Worm (Caenorhabditis elegans) whole organism, L1 larva: ENCODE results near the gene F21D5.9.

Experiments used
- F16B12.6 ChIP-seq: fragments of 150-350 bp; optimal IDR thresholded peaks from 2 replicates; lab custom pipeline; 2014; ENCODE audit warnings: missing biosample characterization, missing genetic modification characterization
- Y116A8C.19 ChIP-seq: sonication (generic microtip); optimal IDR thresholded peaks from 2 replicates; lab custom pipeline; 2016; ENCODE audit warnings: missing compliant biosample characterization, missing genetic modification characterization, borderline replicate concordance
- blmp-1 ChIP-seq: fragments of 150-350 bp; optimal IDR thresholded peaks from 2 replicates; lab custom pipeline; 2014; ENCODE audit warnings: missing biosample characterization, missing genetic modification characterization
- ceh-8 ChIP-seq: fragments of 200-800 bp; sonication (Bioruptor generic); optimal IDR thresholded peaks from 2 replicates; lab custom pipeline; 2018; ENCODE audit warnings: mild to moderate bottlenecking, missing genetic modification characterization, moderate library complexity, missing compliant biosample characterization
- ceh-82 ChIP-seq, 3 experiments: fragments of 150-350 bp in 1 of 3; sonication (generic microtip) in 2 of 3; optimal IDR thresholded peaks; 2 replicates each; lab custom pipeline; 2014 to 2017; ENCODE audit warnings: missing biosample characterization in 3 of 3, missing genetic modification characterization in 3 of 3
- ceh-88 ChIP-seq: fragments of 200-800 bp; sonication (Bioruptor generic); IDR thresholded peaks from 2 replicates; pipeline ENCODE4 v1.3.6; 2022; ENCODE audit warnings: missing genetic modification characterization, missing compliant biosample characterization
- dpl-1 ChIP-seq, 3 experiments: fragments of 150-350 bp in 2 of 3; sonication (generic microtip) in 1 of 3; optimal IDR thresholded peaks; 2 replicates each; lab custom pipeline; 2014 to 2017; ENCODE audit warnings: missing biosample characterization in 3 of 3, missing genetic modification characterization in 3 of 3, missing genetic modification reagents in 3 of 3
- dsc-1 ChIP-seq: sonication (generic microtip); optimal IDR thresholded peaks from 2 replicates; lab custom pipeline; 2016; ENCODE audit warnings: mild to moderate bottlenecking, missing genetic modification characterization, missing compliant biosample characterization
- efl-1 ChIP-seq, 4 experiments: fragments of 150-350 bp; optimal IDR thresholded peaks in 3 of 4; peaks in 1 of 4; 1 replicate in 1 of 4; 2 replicates in 3 of 4; lab custom pipeline; 2014; ENCODE audit warnings: missing biosample characterization in 2 of 4, missing genetic modification characterization in 2 of 4, missing genetic modification reagents in 2 of 4
- efl-3 ChIP-seq: fragments of 200-800 bp; sonication (Bioruptor generic); optimal IDR thresholded peaks from 2 replicates; lab custom pipeline; 2018; ENCODE audit warnings: mild to moderate bottlenecking, missing genetic modification characterization, missing compliant biosample characterization
- elt-3 ChIP-seq, 6 experiments: fragments of 150-350 bp in 1 of 6; sonication (generic microtip); optimal IDR thresholded peaks; 2 replicates each; lab custom pipeline; 2017 to 2018; ENCODE audit warnings: missing biosample characterization in 6 of 6, missing genetic modification characterization in 6 of 6, inconsistent platforms in 1 of 6
- fkh-10 ChIP-seq: sonication (generic microtip); optimal IDR thresholded peaks from 2 replicates; lab custom pipeline; 2017; ENCODE audit warnings: missing biosample characterization, missing genetic modification reagents, missing genetic modification characterization
- fkh-4 ChIP-seq: sonication (generic microtip); optimal IDR thresholded peaks from 2 replicates; lab custom pipeline; 2016; ENCODE audit warnings: missing compliant biosample characterization, missing genetic modification characterization, borderline replicate concordance
- fkh-8 ChIP-seq: sonication (generic microtip); optimal IDR thresholded peaks from 2 replicates; lab custom pipeline; 2016; ENCODE audit warnings: mild to moderate bottlenecking, missing genetic modification characterization, missing compliant biosample characterization
- fos-1 ChIP-seq: fragments of 150-350 bp; optimal IDR thresholded peaks from 2 replicates; lab custom pipeline; 2014; ENCODE audit warnings: missing biosample characterization, missing genetic modification characterization
- grh-1 ChIP-seq: fragments of 200-800 bp; sonication (Bioruptor generic); IDR thresholded peaks from 2 replicates; pipeline ENCODE4 v1.3.6; 2022; ENCODE audit warnings: missing genetic modification reagents, missing genetic modification characterization, missing compliant biosample characterization
- hlh-17 ChIP-seq: fragments of 200-800 bp; sonication (Bioruptor generic); optimal IDR thresholded peaks from 2 replicates; lab custom pipeline; 2018; ENCODE audit warnings: missing genetic modification characterization, mild to moderate bottlenecking, missing compliant biosample characterization, moderate library complexity, borderline replicate concordance
- hlh-4 ChIP-seq: sonication (generic microtip); optimal IDR thresholded peaks from 2 replicates; lab custom pipeline; 2016; ENCODE audit warnings: mild to moderate bottlenecking, missing genetic modification characterization, missing compliant biosample characterization
- irx-1 ChIP-seq: sonication (generic microtip); optimal IDR thresholded peaks from 2 replicates; lab custom pipeline; 2016; ENCODE audit warnings: missing genetic modification characterization, missing compliant biosample characterization
- isw-1 ChIP-seq: fragments of 200-800 bp; sonication (Bioruptor generic); IDR thresholded peaks from 2 replicates; pipeline ENCODE4 v1.3.6; 2022; ENCODE audit warnings: missing genetic modification characterization, missing compliant biosample characterization
- lin-14 ChIP-seq: fragments of 200-800 bp; sonication (Bioruptor generic); optimal IDR thresholded peaks from 2 replicates; lab custom pipeline; 2018; ENCODE audit warnings: mild to moderate bottlenecking, missing genetic modification characterization, moderate library complexity, missing compliant biosample characterization
- lin-35 ChIP-seq, 2 experiments: fragments of 150-350 bp; optimal IDR thresholded peaks; 2 replicates each; lab custom pipeline; 2014; ENCODE audit warnings: missing biosample characterization in 2 of 2, missing genetic modification characterization in 2 of 2, missing genetic modification reagents in 2 of 2
- lin-39 ChIP-seq: fragments of 150-350 bp; optimal IDR thresholded peaks from 2 replicates; lab custom pipeline; 2014; ENCODE audit warnings: missing biosample characterization, missing genetic modification reagents, missing genetic modification characterization
- lsy-2 ChIP-seq, 2 experiments: fragments of 150-350 bp; optimal IDR thresholded peaks; 2 replicates each; lab custom pipeline; 2014; ENCODE audit warnings: missing biosample characterization in 2 of 2, missing genetic modification characterization in 2 of 2
- mep-1 ChIP-seq: fragments of 150-350 bp; optimal IDR thresholded peaks from 2 replicates; lab custom pipeline; 2014; ENCODE audit warnings: missing biosample characterization, missing genetic modification characterization
- nhr-11 ChIP-seq: fragments of 150-350 bp; optimal IDR thresholded peaks from 2 replicates; lab custom pipeline; 2014; ENCODE audit warnings: missing biosample characterization, missing genetic modification characterization
- nhr-20 ChIP-seq: sonication (generic microtip); optimal IDR thresholded peaks from 2 replicates; lab custom pipeline; 2016; ENCODE audit warnings: mild to moderate bottlenecking, missing genetic modification characterization, missing compliant biosample characterization
- nhr-47 ChIP-seq: sonication (generic microtip); optimal IDR thresholded peaks from 2 replicates; lab custom pipeline; 2016; ENCODE audit warnings: mild to moderate bottlenecking, missing genetic modification characterization, moderate library complexity, missing compliant biosample characterization
- nhr-71 ChIP-seq: sonication (generic microtip); optimal IDR thresholded peaks from 2 replicates; lab custom pipeline; 2016; ENCODE audit warnings: mild to moderate bottlenecking, missing genetic modification characterization, moderate library complexity, missing compliant biosample characterization
- nhr-76 ChIP-seq: sonication (generic microtip); optimal IDR thresholded peaks from 2 replicates; lab custom pipeline; 2017; ENCODE audit warnings: missing biosample characterization, missing genetic modification characterization
- pax-3 ChIP-seq: fragments of 200-800 bp; sonication (Bioruptor generic); optimal IDR thresholded peaks from 2 replicates; lab custom pipeline; 2018; ENCODE audit warnings: mild to moderate bottlenecking, missing genetic modification characterization, moderate library complexity, missing compliant biosample characterization
- pqm-1 ChIP-seq: sonication (generic microtip); optimal IDR thresholded peaks from 3 replicates; lab custom pipeline; 2017; ENCODE audit warnings: missing biosample characterization, missing genetic modification characterization
- rnt-1 ChIP-seq: sonication (generic microtip); optimal IDR thresholded peaks from 2 replicates; lab custom pipeline; 2016; ENCODE audit warnings: mild to moderate bottlenecking, missing genetic modification characterization, moderate library complexity, missing compliant biosample characterization
- skn-1 ChIP-seq: fragments of 150-350 bp; optimal IDR thresholded peaks from 2 replicates; lab custom pipeline; 2014; ENCODE audit warnings: missing biosample characterization, missing genetic modification characterization
- snpc-4 ChIP-seq: fragments of 150-350 bp; optimal IDR thresholded peaks from 2 replicates; lab custom pipeline; 2014; ENCODE audit warnings: missing biosample characterization, missing genetic modification characterization
- snu-23 ChIP-seq: sonication (generic microtip); optimal IDR thresholded peaks from 2 replicates; lab custom pipeline; 2016; ENCODE audit warnings: missing genetic modification characterization, missing compliant biosample characterization
- sptf-1 ChIP-seq: fragments of 150-350 bp; optimal IDR thresholded peaks from 2 replicates; lab custom pipeline; 2014; ENCODE audit warnings: missing biosample characterization, missing genetic modification characterization
- swsn-7 ChIP-seq: sonication (generic microtip); optimal IDR thresholded peaks from 2 replicates; lab custom pipeline; 2016; ENCODE audit warnings: missing genetic modification characterization, missing compliant biosample characterization
- unc-30 ChIP-seq: sonication (generic microtip); optimal IDR thresholded peaks from 2 replicates; lab custom pipeline; 2017; ENCODE audit warnings: missing biosample characterization, missing genetic modification characterization
- unc-62 ChIP-seq: fragments of 150-350 bp; optimal IDR thresholded peaks from 2 replicates; lab custom pipeline; 2014; ENCODE audit warnings: missing biosample characterization, missing genetic modification reagents, missing genetic modification characterization
- unc-86 ChIP-seq: sonication (generic microtip); optimal IDR thresholded peaks from 2 replicates; lab custom pipeline; 2016; ENCODE audit warnings: missing genetic modification characterization, missing compliant biosample characterization
- unc-98 ChIP-seq: fragments of 200-800 bp; sonication (Bioruptor generic); IDR thresholded peaks from 2 replicates; pipeline ENCODE4 v1.3.6; 2022; ENCODE audit warnings: missing genetic modification characterization, missing compliant biosample characterization
- xbp-1 ChIP-seq: sonication (generic microtip); optimal IDR thresholded peaks from 2 replicates; lab custom pipeline; 2016; ENCODE audit warnings: missing genetic modification characterization, missing compliant biosample characterization
- zip-4 ChIP-seq: fragments of 200-800 bp; sonication (Bioruptor generic); optimal IDR thresholded peaks from 2 replicates; lab custom pipeline; 2018; ENCODE audit warnings: mild to moderate bottlenecking, missing genetic modification characterization, moderate library complexity, missing compliant biosample characterization

F21D5.9 gene

ce11 chrIV:8758620-8759019 lies 34.8 kb downstream of the F21D5.9 start:
- TF ChIP-seq efl-1 (optimal IDR thresholded peaks at IDR 0.05; lab: Kevin White, UChicago) (peak; percentile 38 to 50), efl-1 (GFP tag; optimal IDR thresholded peaks at IDR 0.05 in 1 of 2; lab: Kevin White, UChicago) (peak in 1 of 2 experiments; percentile 13), xbp-1 (tag; lab: Kevin White, UChicago) (peak; percentile 4), ceh-8 (no peak), snpc-4 (tag; lab: Kevin White, UChicago) (no peak), snu-23 (GFP tag; lab: Kevin White, UChicago) (peak; percentile 21), nhr-71 (tag; lab: Kevin White, UChicago) (peak; percentile 56), grh-1 (no peak), hlh-4 (tag; lab: Kevin White, UChicago) (no peak), unc-62 (GFP tag; lab: Kevin White, UChicago) (no peak), unc-86 (peak; percentile 47), nhr-20 (tag; lab: Kevin White, UChicago) (no peak), rnt-1 (tag; lab: Kevin White, UChicago) (peak; percentile 34), unc-30 (no peak), sptf-1 (no peak), F16B12.6 (tag; lab: Kevin White, UChicago) (no peak), dsc-1 (no peak), ceh-82 (tag; optimal IDR thresholded peaks at IDR 0.05; lab: Kevin White, UChicago) (peak; percentile 2 to 65 (median 26)), hlh-17 (GFP tag; lab: Kevin White, UChicago) (no peak), fos-1 (tag; lab: Kevin White, UChicago) (no peak), lin-35 (GFP tag; optimal IDR thresholded peaks at IDR 0.05; lab: Kevin White, UChicago) (peak in 1 of 2 experiments; percentile 43), irx-1 (tag; lab: Kevin White, UChicago) (peak; percentile 43), fkh-4 (tag; lab: Kevin White, UChicago) (no peak), swsn-7 (tag; lab: Kevin White, UChicago) (peak; percentile 42), nhr-47 (tag; lab: Kevin White, UChicago) (peak; percentile 54), blmp-1 (tag; lab: Kevin White, UChicago) (no peak), lsy-2 (tag; optimal IDR thresholded peaks at IDR 0.05; lab: Kevin White, UChicago) (peak; percentile 4 to 50), dpl-1 (GFP tag; optimal IDR thresholded peaks at IDR 0.05; lab: Kevin White, UChicago) (peak in 1 of 3 experiments; percentile 28), nhr-76 (tag; lab: Kevin White, UChicago) (no peak), skn-1 (tag; lab: Kevin White, UChicago) (peak; percentile 17), fkh-8 (peak; percentile 57), isw-1 (GFP tag; lab: Robert Waterston, UW) (peak; percentile 31; the same call in 1 of the 2 replicates), mep-1 (peak; percentile 5), fkh-10 (peak; percentile 40), pqm-1 (tag; lab: Kevin White, UChicago) (no peak), elt-3 (tag; optimal IDR thresholded peaks at IDR 0.05; lab: Kevin White, UChicago) (no peak), lin-14 (peak; percentile 84), unc-98 (GFP tag; lab: Robert Waterston, UW) (no peak)
- TF ChIP-seq, all 84 proteins: peak for 19

DNA sequence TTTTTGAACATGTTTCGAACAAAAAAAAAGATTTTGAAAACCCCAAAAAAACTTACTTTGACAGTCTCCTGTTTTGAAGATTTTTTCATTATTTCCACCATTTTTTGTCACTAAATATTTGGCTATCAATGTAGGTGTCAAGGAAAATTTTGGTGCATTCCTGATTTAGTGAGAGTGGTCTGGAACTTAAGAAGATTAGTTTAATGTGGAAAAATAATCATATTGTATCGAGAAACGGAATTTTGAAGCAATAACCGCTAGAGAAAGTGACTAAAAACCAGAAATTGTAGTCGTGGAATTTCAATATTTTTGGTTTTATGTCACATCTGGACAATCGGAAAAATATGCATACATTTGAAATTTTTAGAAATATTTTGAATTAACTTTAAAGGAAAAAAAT lies 38.1 kb downstream of the F21D5.9 start, which contains the start of the genes F20C5.11 and klp-11:
F20C5.11 (minus strand) TSS at position 101 of the 400 bp plus-strand sequence.
klp-11 (minus strand) TSS at position 171 of the 400 bp plus-strand sequence.
- TF ChIP-seq Y116A8C.19 (tag; lab: Kevin White, UChicago): no peak
- no peak for TF ChIP-seq efl-3 (GFP tag; lab: Kevin White, UChicago)
- TF ChIP-seq pax-3 (tag; lab: Kevin White, UChicago): no peak
- no peak for TF ChIP-seq dsc-1
- TF ChIP-seq grh-1: no peak
- no peak for TF ChIP-seq fkh-10
- TF ChIP-seq unc-30: no peak
- TF ChIP-seq ceh-88 (GFP tag; lab: Robert Waterston, UW): no peak
- no peak for TF ChIP-seq lin-39 (tag; lab: Kevin White, UChicago)
- no peak for TF ChIP-seq zip-4 (GFP tag; lab: Kevin White, UChicago)
- TF ChIP-seq skn-1 (tag; lab: Kevin White, UChicago): no peak
- TF ChIP-seq nhr-11 (tag; lab: Kevin White, UChicago): no peak
